Fruit fly (Drosophila melanogaster) whole organism, wandering third instar larva: ENCODE results near the gene Osi12.

Experiments used
- Abd-B ChIP-seq: fragments of >200 bp; optimal IDR thresholded peaks from 2 replicates; lab custom pipeline; 2017; ENCODE audit warnings: missing biosample characterization, missing genetic modification characterization
- GATAd ChIP-seq: sonication (Bioruptor generic); optimal IDR thresholded peaks from 2 replicates; lab custom pipeline; 2016; ENCODE audit warnings: missing biosample characterization, missing genetic modification characterization
- Jra ChIP-seq: sonication (Bioruptor generic); optimal IDR thresholded peaks from 2 replicates; lab custom pipeline; 2016; ENCODE audit warnings: missing biosample characterization, missing genetic modification characterization
- Mio ChIP-seq: sonication (Bioruptor generic); optimal IDR thresholded peaks from 2 replicates; lab custom pipeline; 2016; ENCODE audit warnings: missing biosample characterization, missing genetic modification characterization
- br ChIP-seq: fragments of 200-800 bp; sonication (Bioruptor generic); optimal IDR thresholded peaks from 2 replicates; lab custom pipeline; 2016; ENCODE audit warnings: missing biosample characterization, missing genetic modification characterization
- h ChIP-seq: fragments of 200-800 bp; sonication (Bioruptor generic); optimal IDR thresholded peaks from 3 replicates; lab custom pipeline; 2016; ENCODE audit warnings: missing biosample characterization, mild to moderate bottlenecking, missing genetic modification characterization
- jim ChIP-seq: fragments of 175-275, 200-325 bp; sonication (Bioruptor generic); optimal IDR thresholded peaks from 2 replicates; lab custom pipeline; 2016; ENCODE audit warnings: missing biosample characterization, mild to moderate bottlenecking, missing genetic modification characterization
- pan ChIP-seq: fragments of >200 bp; optimal IDR thresholded peaks from 2 replicates; lab custom pipeline; 2017
- psq ChIP-seq: fragments of 200-800 bp; sonication (Bioruptor generic); optimal IDR thresholded peaks from 3 replicates; lab custom pipeline; 2017; ENCODE audit warnings: missing biosample characterization, mild to moderate bottlenecking, missing genetic modification characterization, moderate library complexity
- usp ChIP-seq: fragments of >200 bp; optimal IDR thresholded peaks from 2 replicates; lab custom pipeline; 2017; ENCODE audit warnings: missing biosample characterization, missing genetic modification characterization

dm6 chr3R:6329774-6330298, 51.5 kb downstream of the Osi12 start, which contains the start of gene Osi18:
- no peak for TF ChIP-seq jim (GFP tag; lab: Kevin White, UChicago)
- TF ChIP-seq psq (GFP tag; lab: Kevin White, UChicago): no peak
- TF ChIP-seq Jra (GFP tag; lab: Kevin White, UChicago): no peak
- no peak for TF ChIP-seq GATAd (GFP tag; lab: Kevin White, UChicago)
- TF ChIP-seq usp: no peak
- no peak for TF ChIP-seq Abd-B (GFP tag; lab: Kevin White, UChicago)
- no peak for TF ChIP-seq h (GFP tag; lab: Kevin White, UChicago)
- no peak for TF ChIP-seq pan (lab: Kevin White, UChicago)
- no peak for TF ChIP-seq br (GFP tag; lab: Kevin White, UChicago)
- TF ChIP-seq Mio (GFP tag; lab: Kevin White, UChicago): no peak
